Fruit fly (Drosophila melanogaster): Measurements from ENCODE around the gene Ets21C.

Gene Ets21C

DNA sequence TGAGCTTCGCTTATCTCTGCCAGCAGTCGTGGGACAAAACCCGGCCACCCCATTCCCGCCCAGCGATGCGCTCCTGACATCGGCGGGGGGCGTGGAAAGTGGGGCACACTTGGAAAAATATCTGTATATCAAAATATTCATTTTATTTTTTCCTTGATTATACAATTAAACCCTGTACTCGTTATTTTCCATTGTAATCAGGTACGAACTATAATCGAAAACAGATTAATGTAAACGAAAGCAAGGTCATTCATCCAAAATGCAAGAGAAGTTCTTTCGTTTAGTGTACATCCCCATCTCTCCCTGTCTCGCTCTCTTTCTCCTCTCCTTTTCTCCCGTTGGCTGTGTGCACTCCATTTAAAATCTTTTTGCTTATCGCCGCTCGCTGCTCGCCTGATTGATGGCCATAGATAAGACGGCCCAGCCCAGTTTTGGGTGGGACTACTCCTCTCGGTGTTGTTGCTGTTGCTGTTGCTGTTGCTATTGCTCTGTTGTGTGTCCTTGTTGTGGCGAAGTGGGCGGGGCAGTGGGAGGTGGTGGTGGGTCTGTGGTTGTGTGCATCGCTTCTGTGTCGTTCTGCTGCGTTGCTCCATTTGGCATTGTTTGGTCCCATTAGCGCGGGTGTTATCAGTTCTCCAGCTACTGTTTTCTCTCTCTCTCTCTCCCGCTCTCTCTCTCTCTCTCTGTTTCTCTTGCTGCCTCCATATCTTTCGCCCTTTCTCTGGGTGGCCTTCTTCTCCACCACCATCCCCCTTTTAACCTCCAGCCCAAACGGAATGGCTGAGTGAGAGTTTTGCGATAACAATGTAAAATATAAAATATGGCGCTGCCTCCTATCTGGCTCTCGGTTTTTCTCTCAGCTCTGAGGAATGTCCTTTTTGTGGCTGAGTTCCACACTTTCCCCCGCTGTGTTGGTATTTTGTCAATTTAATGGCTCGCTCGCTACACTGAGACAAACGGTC lies 36.4 kb downstream of the Ets21C start (continued):
- TF ChIP-seq Fer3 (tag; optimal IDR thresholded peaks at IDR 0.05) (peak; percentile 64), CG16779 (GFP tag; IDR thresholded peaks at IDR 0.05) (no peak; the same call in 1 of the 2 replicates), GATAe (GFP tag; conservative IDR thresholded peaks at IDR 0.05) (no peak; the same call in 1 of the 2 replicates), Elba2 (GFP tag; optimal IDR thresholded peaks at IDR 0.05) (no peak), sob (GFP tag; IDR thresholded peaks at IDR 0.05) (peak; percentile 63; the same call in 1 of the 2 replicates), trem (tag; optimal IDR thresholded peaks at IDR 0.05) (peak; percentile 75), CG10654 (GFP tag; optimal IDR thresholded peaks at IDR 0.05) (peak; percentile 54), Aef1 (GFP tag; IDR thresholded peaks at IDR 0.05) (peak; percentile 51; the same call in 2 of the 3 replicates), Ssrp (tag; optimal IDR thresholded peaks at IDR 0.05) (peak; percentile 76), CG12391 (tag; optimal IDR thresholded peaks at IDR 0.05) (peak; percentile 83), seq (GFP tag; IDR thresholded peaks at IDR 0.05) (peak; percentile 67), Ravus (GFP tag; IDR thresholded peaks at IDR 0.05) (peak; percentile 32), zen (tag; optimal IDR thresholded peaks at IDR 0.05) (peak; percentile 70), Ada2b (GFP tag; IDR thresholded peaks at IDR 0.05) (peak; percentile 76), NfI (GFP tag; optimal IDR thresholded peaks at IDR 0.05) (peak; percentile 55), CG11696 (GFP tag; IDR thresholded peaks at IDR 0.05) (no peak), Xbp1 (GFP tag; optimal IDR thresholded peaks at IDR 0.05) (peak; percentile 82), CG18764 (GFP tag; optimal IDR thresholded peaks at IDR 0.05) (peak; percentile 49), CG3281 (GFP tag; optimal IDR thresholded peaks at IDR 0.05) (peak; percentile 73), Eip74EF (GFP tag; optimal IDR thresholded peaks at IDR 0.05) (peak in 1 of 2 experiments; percentile 55), ap (GFP tag; IDR thresholded peaks at IDR 0.05) (peak; percentile 64), CG12299 (tag; optimal IDR thresholded peaks at IDR 0.05) (peak; percentile 54), CG32772 (GFP tag; IDR thresholded peaks at IDR 0.05) (peak; percentile 83), grau (tag; optimal IDR thresholded peaks at IDR 0.05) (peak; percentile 75), Deaf1 (tag; optimal IDR thresholded peaks at IDR 0.05) (peak; percentile 36), Fer1 (GFP tag; optimal IDR thresholded peaks at IDR 0.05) (peak; percentile 86), twi (tag; optimal IDR thresholded peaks at IDR 0.05) (peak; percentile 44), Sox100B (GFP tag; optimal IDR thresholded peaks at IDR 0.05) (peak; percentile 56), sqz (GFP tag; optimal IDR thresholded peaks at IDR 0.05) (peak; percentile 51), corto (GFP tag; optimal IDR thresholded peaks at IDR 0.05) (no peak), wek (GFP tag; optimal IDR thresholded peaks at IDR 0.05) (no peak), CG2120 (GFP tag; optimal IDR thresholded peaks at IDR 0.05) (peak; percentile 67), CG12071 (GFP tag; optimal IDR thresholded peaks at IDR 0.05) (peak; percentile 74), Doc3 (GFP tag; IDR thresholded peaks at IDR 0.05; ENCODE audit: partially characterized antibody) (no peak), CG17328 (GFP tag; IDR thresholded peaks at IDR 0.05) (peak; percentile 82), Camta (GFP tag; optimal IDR thresholded peaks at IDR 0.05) (peak; percentile 67), ftz-f1 (GFP tag; optimal IDR thresholded peaks at IDR 0.05) (no peak), CG9437 (GFP tag; optimal IDR thresholded peaks at IDR 0.05) (peak; percentile 50), lola (GFP tag; optimal IDR thresholded peaks at IDR 0.05) (peak in 1 of 3 experiments; percentile 69), tio (GFP tag; optimal IDR thresholded peaks at IDR 0.05) (peak; percentile 60), zf30C (GFP tag; optimal IDR thresholded peaks at IDR 0.05) (peak; percentile 64), CG42726 (GFP tag; IDR thresholded peaks at IDR 0.05; ENCODE audit: partially characterized antibody) (no peak), CG17912 (GFP tag; optimal IDR thresholded peaks at IDR 0.05) (no peak), row (GFP tag; IDR thresholded peaks at IDR 0.05) (peak; percentile 88), CG6791 (GFP tag; IDR thresholded peaks at IDR 0.05; ENCODE audit: partially characterized antibody) (no peak), gsb-n (tag; optimal IDR thresholded peaks at IDR 0.05) (peak; percentile 77), Dll (GFP tag; IDR thresholded peaks at IDR 0.05; ENCODE audit: partially characterized antibody) (no peak)

Measured in whole organism, embryonic.